Fruit fly (Drosophila melanogaster) whole organism, embryonic: ENCODE results near the gene dUTPase.

Experiments
- Awh ChIP-seq: fragments of 200-800 bp; sonication (Bioruptor generic); IDR thresholded peaks from 2 replicates; pipeline ENCODE4, ENCODE4 v1.3.6; 2022; ENCODE audit warnings: missing biosample characterization, missing genetic modification characterization
- CG10267 ChIP-seq: fragments of 200-800 bp; sonication (Bioruptor generic); optimal IDR thresholded peaks from 2 replicates; lab custom pipeline; 2018; ENCODE audit warnings: missing biosample characterization, mild to moderate bottlenecking, missing genetic modification characterization, moderate library complexity
- CG10321 ChIP-seq: fragments of 200-800 bp; sonication (Bioruptor generic); IDR thresholded peaks from 2 replicates; pipeline ENCODE4 v1.3.6; 2022; ENCODE audit warnings: missing biosample characterization, missing genetic modification characterization
- CG11085 ChIP-seq: fragments of 200-800 bp; sonication (Bioruptor generic); IDR thresholded peaks from 2 replicates; pipeline ENCODE4 v1.3.6; 2022; ENCODE audit warnings: missing biosample characterization, missing genetic modification characterization
- CG14965 ChIP-seq: fragments of 200-800 bp; sonication (Bioruptor generic); optimal IDR thresholded peaks from 2 replicates; lab custom pipeline; 2016; ENCODE audit warnings: missing biosample characterization, missing genetic modification characterization, borderline replicate concordance
- CG15696 ChIP-seq: fragments of 200-800 bp; sonication (Bioruptor generic); optimal IDR thresholded peaks from 2 replicates; lab custom pipeline; 2019; ENCODE audit warnings: missing biosample characterization, mild to moderate bottlenecking, missing genetic modification characterization, moderate library complexity
- CG17568 ChIP-seq: fragments of 200-800 bp; sonication (Bioruptor generic); optimal IDR thresholded peaks from 2 replicates; lab custom pipeline; 2018; ENCODE audit warnings: missing biosample characterization, mild to moderate bottlenecking, missing genetic modification characterization, moderate library complexity
- CG17802 ChIP-seq: fragments of 200-800 bp; sonication (Bioruptor generic); optimal IDR thresholded peaks from 2 replicates; lab custom pipeline; 2018; ENCODE audit warnings: missing biosample characterization, mild to moderate bottlenecking, missing genetic modification characterization, moderate library complexity
- CG18599 ChIP-seq: fragments of 200-800 bp; sonication (Bioruptor generic); optimal IDR thresholded peaks from 3 replicates; lab custom pipeline; 2017; ENCODE audit warnings: missing biosample characterization, missing genetic modification characterization, mild to moderate bottlenecking, moderate library complexity, missing genetic modification reagents
- CG2889 ChIP-seq: fragments of 200-800 bp; sonication (Bioruptor generic); IDR thresholded peaks from 3 replicates; pipeline ENCODE4 v1.3.6; 2022; ENCODE audit warnings: missing biosample characterization, missing genetic modification characterization
- CG3726 ChIP-seq: fragments of 200-800 bp; sonication (Bioruptor generic); IDR thresholded peaks from 3 replicates; pipeline ENCODE4, ENCODE4 v1.3.6; 2022; ENCODE audit warnings: missing biosample characterization, missing genetic modification characterization
- CG3847 ChIP-seq: fragments of 200-800 bp; sonication (Bioruptor generic); IDR thresholded peaks from 2 replicates; pipeline ENCODE4 v1.3.6; 2022; ENCODE audit warnings: missing biosample characterization, missing genetic modification characterization
- CG4404 ChIP-seq: fragments of 200-800 bp; sonication (Bioruptor generic); IDR thresholded peaks from 2 replicates; pipeline ENCODE4 v1.3.6; 2022; ENCODE audit warnings: missing biosample characterization, missing genetic modification characterization
- CG6791 ChIP-seq: fragments of 200-800 bp; sonication (Bioruptor generic); IDR thresholded peaks from 3 replicates; pipeline ENCODE4 v1.3.6; 2022; ENCODE audit warnings: missing biosample characterization, missing genetic modification characterization; ENCODE audit not compliant: partially characterized antibody
- CG7372 ChIP-seq: fragments of 200-800 bp; sonication (Bioruptor generic); IDR thresholded peaks from 2 replicates; pipeline ENCODE4 v1.3.6; 2022; ENCODE audit warnings: missing biosample characterization, missing genetic modification characterization
- Camta ChIP-seq: fragments of 200-800 bp; sonication (Bioruptor generic); optimal IDR thresholded peaks from 2 replicates; lab custom pipeline; 2016; ENCODE audit warnings: missing biosample characterization, missing genetic modification characterization
- D ChIP-seq, 2 experiments: fragments of 200-800 bp in 1 of 2; fragments of >200 bp in 1 of 2; sonication (Bioruptor generic) in 1 of 2; optimal IDR thresholded peaks; 2 replicates in 1 of 2; 3 replicates in 1 of 2; lab custom pipeline; 2017; ENCODE audit warnings: mild to moderate bottlenecking in 1 of 2, missing biosample characterization in 1 of 2, missing genetic modification characterization in 1 of 2, missing genetic modification reagents in 1 of 2
- GATAe ChIP-seq: fragments of 200-800 bp; sonication (Bioruptor generic); conservative IDR thresholded peaks from 2 replicates; pipeline ENCODE4 v1.3.6; 2022; ENCODE audit warnings: missing biosample characterization, missing genetic modification characterization
- HHEX ChIP-seq: fragments of 200-800 bp; sonication (Bioruptor generic); optimal IDR thresholded peaks from 3 replicates; lab custom pipeline; 2017; ENCODE audit warnings: missing biosample characterization, mild to moderate bottlenecking, missing genetic modification characterization, missing genetic modification reagents
- Jarid2 ChIP-seq: fragments of 200-800 bp; sonication (Bioruptor generic); optimal IDR thresholded peaks from 3 replicates; lab custom pipeline; 2017; ENCODE audit warnings: mild to moderate bottlenecking, missing biosample characterization, missing genetic modification reagents, missing genetic modification characterization
- NK7.1 ChIP-seq: fragments of 200-800 bp; sonication (Bioruptor generic); optimal IDR thresholded peaks from 3 replicates; lab custom pipeline; 2016; ENCODE audit warnings: missing biosample characterization, missing genetic modification characterization
- Pdp1 ChIP-seq, 2 experiments: fragments of 200-800 bp; sonication (Bioruptor generic); optimal IDR thresholded peaks; 3 replicates each; lab custom pipeline; 2016; ENCODE audit warnings: missing biosample characterization in 2 of 2, missing genetic modification characterization in 2 of 2, mild to moderate bottlenecking in 1 of 2, moderate library complexity in 1 of 2
- Ssrp ChIP-seq: fragments of 200-800 bp; sonication (Bioruptor generic); optimal IDR thresholded peaks from 2 replicates; lab custom pipeline; 2018; ENCODE audit warnings: missing biosample characterization, mild to moderate bottlenecking, missing genetic modification characterization, moderate library complexity
- bigmax ChIP-seq: fragments of 200-800 bp; sonication (Bioruptor generic); optimal IDR thresholded peaks from 2 replicates; lab custom pipeline; 2018; ENCODE audit warnings: missing biosample characterization, mild to moderate bottlenecking, missing genetic modification characterization
- crp ChIP-seq, 2 experiments: fragments of 200-800 bp; sonication (Bioruptor generic); optimal IDR thresholded peaks; 2 replicates in 1 of 2; 3 replicates in 1 of 2; lab custom pipeline; 2017; ENCODE audit warnings: missing biosample characterization in 2 of 2, missing genetic modification characterization in 2 of 2, mild to moderate bottlenecking in 1 of 2, moderate library complexity in 1 of 2
- da ChIP-seq: fragments of 200-800 bp; sonication (Bioruptor generic); optimal IDR thresholded peaks from 2 replicates; lab custom pipeline; 2016; ENCODE audit warnings: missing biosample characterization, missing genetic modification characterization
- dpn ChIP-seq, 2 experiments: fragments of 200-800 bp; sonication (Bioruptor generic); optimal IDR thresholded peaks; 3 replicates each; lab custom pipeline; 2016; ENCODE audit warnings: missing biosample characterization in 2 of 2, missing genetic modification characterization in 2 of 2
- dysf ChIP-seq: fragments of 200-800 bp; sonication (Bioruptor generic); IDR thresholded peaks from 3 replicates; pipeline ENCODE4 v1.3.6; 2022; ENCODE audit warnings: missing biosample characterization, missing genetic modification characterization
- eyg ChIP-seq: fragments of 200-800 bp; sonication (Bioruptor generic); optimal IDR thresholded peaks from 3 replicates; lab custom pipeline; 2016; ENCODE audit warnings: missing biosample characterization, missing genetic modification characterization
- fd3F ChIP-seq: fragments of 200-800 bp; sonication (Bioruptor generic); optimal IDR thresholded peaks from 2 replicates; lab custom pipeline; 2018; ENCODE audit warnings: missing biosample characterization, mild to moderate bottlenecking, missing genetic modification characterization, moderate library complexity
- fu2 ChIP-seq: fragments of 200-800 bp; sonication (Bioruptor generic); optimal IDR thresholded peaks from 2 replicates; lab custom pipeline; 2016; ENCODE audit warnings: missing biosample characterization, missing genetic modification characterization
- gcm ChIP-seq: fragments of 200-800 bp; sonication (Bioruptor generic); optimal IDR thresholded peaks from 2 replicates; lab custom pipeline; 2019; ENCODE audit warnings: missing biosample characterization, mild to moderate bottlenecking, missing genetic modification characterization, moderate library complexity
- grn ChIP-seq: fragments of 200-800 bp; sonication (Bioruptor generic); optimal IDR thresholded peaks from 3 replicates; lab custom pipeline; 2017; ENCODE audit warnings: missing biosample characterization, missing genetic modification characterization
- her ChIP-seq: fragments of 200-800 bp; sonication (Bioruptor generic); optimal IDR thresholded peaks from 2 replicates; lab custom pipeline; 2016; ENCODE audit warnings: missing biosample characterization, missing genetic modification characterization
- jing ChIP-seq: fragments of 200-800 bp; sonication (Bioruptor generic); optimal IDR thresholded peaks from 2 replicates; lab custom pipeline; 2018; ENCODE audit warnings: missing biosample characterization, mild to moderate bottlenecking, missing genetic modification characterization
- kah ChIP-seq: fragments of 200-800 bp; sonication (Bioruptor generic); optimal IDR thresholded peaks from 2 replicates; lab custom pipeline; 2018; ENCODE audit warnings: missing biosample characterization, mild to moderate bottlenecking, missing genetic modification characterization
- klu ChIP-seq: fragments of 200-800 bp; sonication (Bioruptor generic); IDR thresholded peaks from 2 replicates; pipeline ENCODE4 v1.3.6; 2022; ENCODE audit warnings: missing biosample characterization, missing genetic modification characterization
- lmd ChIP-seq: fragments of 200-800 bp; sonication (Bioruptor generic); IDR thresholded peaks from 2 replicates; pipeline ENCODE4 v1.3.6; 2022; ENCODE audit warnings: missing biosample characterization, missing genetic modification characterization
- lov ChIP-seq, 2 experiments: fragments of 200-800 bp in 1 of 2; fragments of >200 bp in 1 of 2; sonication (Bioruptor generic) in 1 of 2; IDR thresholded peaks in 1 of 2; optimal IDR thresholded peaks in 1 of 2; 2 replicates in 1 of 2; 3 replicates in 1 of 2; pipeline versions ENCODE4 v1.3.6 to Lab custom; 2017 to 2022; ENCODE audit warnings: missing biosample characterization in 1 of 2, missing genetic modification characterization in 1 of 2
- nerfin-1 ChIP-seq: fragments of 200-800 bp; sonication (Bioruptor generic); optimal IDR thresholded peaks from 3 replicates; lab custom pipeline; 2019; ENCODE audit warnings: missing biosample characterization, mild to moderate bottlenecking, missing genetic modification characterization, moderate library complexity
- pho ChIP-seq: fragments of 200-800 bp; sonication (Bioruptor generic); optimal IDR thresholded peaks from 2 replicates; lab custom pipeline; 2016; ENCODE audit warnings: missing biosample characterization, missing genetic modification characterization
- phol ChIP-seq: fragments of 200-800 bp; sonication (Bioruptor generic); optimal IDR thresholded peaks from 3 replicates; lab custom pipeline; 2018; ENCODE audit warnings: missing biosample characterization, mild to moderate bottlenecking, missing genetic modification characterization, moderate library complexity
- pita ChIP-seq: fragments of 200-800 bp; sonication (Bioruptor generic); optimal IDR thresholded peaks from 2 replicates; lab custom pipeline; 2017; ENCODE audit warnings: missing biosample characterization, mild to moderate bottlenecking, missing genetic modification characterization
- prd ChIP-seq, 3 experiments: fragments of >200 bp in 2 of 3; fragments of 200-800 bp in 1 of 3; sonication (Bioruptor generic) in 1 of 3; optimal IDR thresholded peaks in 2 of 3; IDR thresholded peaks in 1 of 3; 2 replicates in 2 of 3; 3 replicates in 1 of 3; pipeline versions ENCODE4 v1.3.6 to Lab custom; 2017 to 2022; ENCODE audit warnings: missing biosample characterization in 1 of 3, missing genetic modification characterization in 1 of 3
- slou ChIP-seq: fragments of 200-800 bp; sonication (Bioruptor generic); optimal IDR thresholded peaks from 3 replicates; lab custom pipeline; 2016; ENCODE audit warnings: missing biosample characterization, missing genetic modification characterization
- ssp ChIP-seq: fragments of 200-800 bp; sonication (Bioruptor generic); IDR thresholded peaks from 2 replicates; pipeline ENCODE4 v1.3.6; 2022; ENCODE audit warnings: missing biosample characterization, missing genetic modification characterization
- vvl ChIP-seq: fragments of 200-800 bp; sonication (Bioruptor generic); IDR thresholded peaks from 2 replicates; pipeline ENCODE4 v1.3.6; 2022; ENCODE audit warnings: missing biosample characterization, missing genetic modification characterization

The dUTPase gene

DNA sequence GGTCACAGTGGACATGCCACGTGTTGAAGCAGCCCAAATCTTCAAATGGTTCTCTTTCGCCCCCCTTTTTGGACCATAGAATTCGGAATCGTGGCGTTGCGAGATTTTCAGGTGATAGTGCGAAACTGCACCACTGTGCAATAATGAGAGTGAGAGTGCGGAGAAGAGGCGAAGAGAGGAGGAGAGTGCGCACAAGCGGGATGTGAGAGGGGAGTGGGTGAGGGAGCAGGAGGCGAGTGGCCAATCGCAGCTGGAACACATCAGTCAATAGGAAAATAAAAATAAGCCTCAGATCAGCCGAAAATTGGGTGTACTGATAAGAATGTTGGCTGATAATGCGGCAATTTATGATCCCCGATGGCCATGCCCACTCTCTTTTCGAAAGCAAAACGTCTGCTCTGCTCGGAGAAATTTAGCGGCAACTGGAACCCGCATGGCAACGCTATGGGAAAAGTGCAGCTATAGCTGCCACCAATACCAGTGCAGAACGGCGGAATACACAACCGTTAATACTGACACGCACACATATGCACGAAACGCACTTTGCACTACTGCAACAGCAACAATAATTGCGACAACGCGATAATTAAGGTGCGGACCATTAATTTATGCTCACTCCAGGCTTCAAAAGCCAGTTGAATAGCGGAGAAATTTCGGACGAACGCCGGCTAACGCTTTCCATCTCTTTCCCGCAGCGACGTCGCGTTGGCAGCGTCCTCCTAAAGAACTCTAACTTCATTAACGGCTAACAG lies 43.7 kb upstream of the dUTPase start (continued):
- TF ChIP-seq lov (optimal IDR thresholded peaks at IDR 0.05; lab: Kevin White, UChicago) = no peak
- TF ChIP-seq lov (GFP tag; IDR thresholded peaks at IDR 0.05; lab: Robert Waterston, UW) = no peak
- peak; percentile 4 for TF ChIP-seq eyg (GFP tag; lab: Kevin White, UChicago)
- no peak for TF ChIP-seq fu2
- TF ChIP-seq pita = no peak
- no peak for TF ChIP-seq CG3726 (GFP tag; lab: Robert Waterston, UW)
- no peak for TF ChIP-seq Pdp1 (GFP tag; optimal IDR thresholded peaks at IDR 0.05; lab: Kevin White, UChicago)
- no peak for TF ChIP-seq pho (GFP tag; lab: Kevin White, UChicago)
- TF ChIP-seq CG17568 (GFP tag; lab: Kevin White, UChicago) = no peak
- TF ChIP-seq HHEX (GFP tag; lab: Kevin White, UChicago) = no peak
- no peak for TF ChIP-seq CG3847 (GFP tag; lab: Robert Waterston, UW)
- peak; percentile 41 for TF ChIP-seq her (GFP tag; lab: Kevin White, UChicago)
- TF ChIP-seq kah = peak; percentile 46
- TF ChIP-seq jing = no peak
- TF ChIP-seq phol = no peak
- TF ChIP-seq crp (GFP tag; optimal IDR thresholded peaks at IDR 0.05; lab: Kevin White, UChicago) = peak in 1 of 2 experiments; percentile 16
- no peak for TF ChIP-seq fd3F (GFP tag; lab: Kevin White, UChicago)
- TF ChIP-seq GATAe = no peak
- TF ChIP-seq CG2889 = no peak
- no peak for TF ChIP-seq dysf (GFP tag; lab: Robert Waterston, UW)
- no peak for TF ChIP-seq D (optimal IDR thresholded peaks at IDR 0.05; lab: Kevin White, UChicago)
- TF ChIP-seq D (GFP tag; optimal IDR thresholded peaks at IDR 0.05; lab: Kevin White, UChicago) = no peak
- TF ChIP-seq CG6791 (GFP tag; lab: Robert Waterston, UW) = peak; percentile 46; the same call in 2 of the 3 replicates
- no peak for TF ChIP-seq klu (GFP tag; lab: Robert Waterston, UW)
- no peak for TF ChIP-seq dpn (GFP tag; optimal IDR thresholded peaks at IDR 0.05; lab: Kevin White, UChicago)
- peak; percentile 49 for TF ChIP-seq Awh (GFP tag; lab: Robert Waterston, UW)
- TF ChIP-seq bigmax (GFP tag; lab: Kevin White, UChicago) = no peak
- no peak for TF ChIP-seq da (GFP tag; lab: Kevin White, UChicago)
- TF ChIP-seq slou = no peak
- TF ChIP-seq nerfin-1 (tag; lab: Kevin White, UChicago) = no peak
- TF ChIP-seq Jarid2 (GFP tag; lab: Kevin White, UChicago) = no peak
- TF ChIP-seq lmd = no peak
- no peak for TF ChIP-seq Ssrp (tag; lab: Kevin White, UChicago)
- TF ChIP-seq ssp (GFP tag; lab: Robert Waterston, UW) = no peak
- TF ChIP-seq CG11085 (GFP tag; lab: Robert Waterston, UW) = no peak
- peak; percentile 36 for TF ChIP-seq CG18599 (GFP tag; lab: Kevin White, UChicago)
- TF ChIP-seq vvl (GFP tag; lab: Robert Waterston, UW) = peak; percentile 54; the same call in 1 of the 2 replicates
- no peak for TF ChIP-seq CG15696 (tag; lab: Kevin White, UChicago)
- TF ChIP-seq Camta (GFP tag; lab: Kevin White, UChicago) = no peak
- no peak for TF ChIP-seq prd (optimal IDR thresholded peaks at IDR 0.05; lab: Kevin White, UChicago)
- no peak; the same call in 2 of the 3 replicates for TF ChIP-seq prd (GFP tag; IDR thresholded peaks at IDR 0.05; lab: Robert Waterston, UW)
- TF ChIP-seq NK7.1 (GFP tag; lab: Kevin White, UChicago) = no peak
- no peak for TF ChIP-seq CG4404
- no peak for TF ChIP-seq CG14965 (GFP tag; lab: Kevin White, UChicago)
- TF ChIP-seq gcm (GFP tag; lab: Kevin White, UChicago) = peak; percentile 54
- TF ChIP-seq grn (GFP tag; lab: Kevin White, UChicago) = no peak
- no peak for TF ChIP-seq CG17802 (tag; lab: Kevin White, UChicago)
- TF ChIP-seq CG10267 = no peak
- TF ChIP-seq CG7372 (GFP tag; lab: Robert Waterston, UW) = no peak
- no peak for TF ChIP-seq CG10321 (GFP tag; lab: Robert Waterston, UW)
